Fruit fly (Drosophila melanogaster) whole organism, embryonic: ENCODE measurements around the gene c12.2.

Experiments used
- Antp ChIP-seq: fragments of 200-800 bp; sonication (Bioruptor generic); optimal IDR thresholded peaks from 3 replicates; lab custom pipeline; 2016; ENCODE audit warnings: missing biosample characterization, missing genetic modification characterization
- BEAF-32 ChIP-seq: fragments of 200-800 bp; sonication (Bioruptor generic); optimal IDR thresholded peaks from 3 replicates; lab custom pipeline; 2017; ENCODE audit warnings: missing biosample characterization, missing genetic modification characterization, mild to moderate bottlenecking, moderate library complexity, missing genetic modification reagents
- C15 ChIP-seq: fragments of 200-800 bp; sonication (Bioruptor generic); IDR thresholded peaks from 3 replicates; pipeline ENCODE4 v1.3.6; 2022; ENCODE audit warnings: missing biosample characterization, missing genetic modification characterization
- CG10209 ChIP-seq: fragments of 200-800 bp; sonication (Bioruptor generic); optimal IDR thresholded peaks from 3 replicates; lab custom pipeline; 2017; ENCODE audit warnings: missing biosample characterization, mild to moderate bottlenecking, missing genetic modification characterization, missing genetic modification reagents
- CG1024 ChIP-seq: fragments of 200-800 bp; sonication (Bioruptor generic); IDR thresholded peaks from 2 replicates; pipeline ENCODE4 v1.3.6; 2022; ENCODE audit warnings: missing biosample characterization, missing genetic modification characterization
- CG11247 ChIP-seq: fragments of 200-800 bp; sonication (Bioruptor generic); IDR thresholded peaks from 2 replicates; pipeline ENCODE4 v1.3.6; 2022; ENCODE audit warnings: missing biosample characterization, missing genetic modification characterization
- CG11723 ChIP-seq: fragments of 200-800 bp; sonication (Bioruptor generic); optimal IDR thresholded peaks from 2 replicates; lab custom pipeline; 2017; ENCODE audit warnings: missing biosample characterization, mild to moderate bottlenecking, missing genetic modification characterization
- CG12071 ChIP-seq: fragments of 200-800 bp; sonication (Bioruptor generic); optimal IDR thresholded peaks from 3 replicates; lab custom pipeline; 2018; ENCODE audit warnings: missing biosample characterization, mild to moderate bottlenecking, missing genetic modification characterization
- CG12744 ChIP-seq: fragments of 200-800 bp; sonication (Bioruptor generic); optimal IDR thresholded peaks from 2 replicates; lab custom pipeline; 2016; ENCODE audit warnings: missing biosample characterization, missing genetic modification characterization
- CG13894 ChIP-seq: fragments of 200-800 bp; sonication (Bioruptor generic); optimal IDR thresholded peaks from 3 replicates; lab custom pipeline; 2018; ENCODE audit warnings: missing biosample characterization, mild to moderate bottlenecking, missing genetic modification characterization, moderate library complexity
- CG14710 ChIP-seq: fragments of 200-800 bp; sonication (Bioruptor generic); optimal IDR thresholded peaks from 3 replicates; lab custom pipeline; 2019; ENCODE audit warnings: missing biosample characterization, mild to moderate bottlenecking, missing genetic modification characterization, moderate library complexity
- CG15073 ChIP-seq: fragments of 200-800 bp; sonication (Bioruptor generic); optimal IDR thresholded peaks from 2 replicates; lab custom pipeline; 2016; ENCODE audit warnings: missing biosample characterization, missing genetic modification characterization
- CG1647 ChIP-seq: fragments of 200-800 bp; sonication (Bioruptor generic); optimal IDR thresholded peaks from 3 replicates; lab custom pipeline; 2016; ENCODE audit warnings: missing biosample characterization, missing genetic modification characterization
- CG17612 ChIP-seq: fragments of 200-800 bp; sonication (Bioruptor generic); IDR thresholded peaks from 2 replicates; pipeline ENCODE4 v1.3.6; 2022; ENCODE audit warnings: missing biosample characterization, missing genetic modification characterization
- CG34224 ChIP-seq: fragments of 200-800 bp; sonication (Bioruptor generic); IDR thresholded peaks from 3 replicates; pipeline ENCODE4 v1.3.6; 2022; ENCODE audit warnings: missing biosample characterization, missing genetic modification characterization; ENCODE audit not compliant: partially characterized antibody
- CG3847 ChIP-seq: fragments of 200-800 bp; sonication (Bioruptor generic); IDR thresholded peaks from 2 replicates; pipeline ENCODE4 v1.3.6; 2022; ENCODE audit warnings: missing biosample characterization, missing genetic modification characterization
- CG4360 ChIP-seq: fragments of 200-800 bp; sonication (Bioruptor generic); IDR thresholded peaks from 2 replicates; pipeline ENCODE4 v1.3.6; 2022; ENCODE audit warnings: missing biosample characterization, missing genetic modification characterization
- CG4707 ChIP-seq: fragments of 200-800 bp; sonication (Bioruptor generic); optimal IDR thresholded peaks from 2 replicates; lab custom pipeline; 2018; ENCODE audit warnings: missing biosample characterization, mild to moderate bottlenecking, missing genetic modification characterization, moderate library complexity
- CG4854 ChIP-seq: fragments of 200-800 bp; sonication (Bioruptor generic); optimal IDR thresholded peaks from 2 replicates; lab custom pipeline; 2016; ENCODE audit warnings: missing biosample characterization, missing genetic modification characterization, inconsistent platforms
- CG6254 ChIP-seq: fragments of 200-800 bp; sonication (Bioruptor generic); optimal IDR thresholded peaks from 3 replicates; lab custom pipeline; 2017; ENCODE audit warnings: mild to moderate bottlenecking, missing biosample characterization, missing genetic modification reagents, missing genetic modification characterization
- CG9797 ChIP-seq: fragments of 200-800 bp; sonication (Bioruptor generic); optimal IDR thresholded peaks from 3 replicates; lab custom pipeline; 2018; ENCODE audit warnings: missing biosample characterization, mild to moderate bottlenecking, missing genetic modification characterization
- Dfd ChIP-seq, 2 experiments: fragments of >200 bp; optimal IDR thresholded peaks; 2 replicates each; lab custom pipeline; 2017; ENCODE audit warnings: missing biosample characterization in 2 of 2, missing genetic modification characterization in 2 of 2
- Fer3 ChIP-seq: fragments of 200-800 bp; sonication (Bioruptor generic); optimal IDR thresholded peaks from 2 replicates; lab custom pipeline; 2018; ENCODE audit warnings: missing biosample characterization, mild to moderate bottlenecking, missing genetic modification characterization, moderate library complexity
- GATAe ChIP-seq: fragments of 200-800 bp; sonication (Bioruptor generic); conservative IDR thresholded peaks from 2 replicates; pipeline ENCODE4 v1.3.6; 2022; ENCODE audit warnings: missing biosample characterization, missing genetic modification characterization
- HLH54F ChIP-seq: fragments of 200-800 bp; sonication (Bioruptor generic); optimal IDR thresholded peaks from 3 replicates; lab custom pipeline; 2016; ENCODE audit warnings: missing biosample characterization, missing genetic modification characterization
- Hmx ChIP-seq: fragments of 200-800 bp; sonication (Bioruptor generic); optimal IDR thresholded peaks from 2 replicates; lab custom pipeline; 2016; ENCODE audit warnings: missing biosample characterization, missing genetic modification characterization
- Mad ChIP-seq: fragments of 200-800 bp; sonication (Bioruptor generic); optimal IDR thresholded peaks from 2 replicates; lab custom pipeline; 2016; ENCODE audit warnings: missing biosample characterization, missing genetic modification characterization
- NfI ChIP-seq: fragments of 200-800 bp; sonication (Bioruptor generic); optimal IDR thresholded peaks from 3 replicates; lab custom pipeline; 2018; ENCODE audit warnings: missing biosample characterization, mild to moderate bottlenecking, missing genetic modification characterization, moderate library complexity
- Oli ChIP-seq: fragments of 200-800 bp; sonication (Bioruptor generic); optimal IDR thresholded peaks from 2 replicates; lab custom pipeline; 2018; ENCODE audit warnings: missing biosample characterization, mild to moderate bottlenecking, missing genetic modification characterization, moderate library complexity
- Ssrp ChIP-seq: fragments of 200-800 bp; sonication (Bioruptor generic); optimal IDR thresholded peaks from 2 replicates; lab custom pipeline; 2018; ENCODE audit warnings: missing biosample characterization, mild to moderate bottlenecking, missing genetic modification characterization, moderate library complexity
- Tbp ChIP-seq: fragments of >200 bp; optimal IDR thresholded peaks from 2 replicates; lab custom pipeline; 2018; ENCODE audit warnings: missing biosample characterization, missing genetic modification characterization
- Usf ChIP-seq: fragments of 200-800 bp; sonication (Bioruptor generic); optimal IDR thresholded peaks from 2 replicates; lab custom pipeline; 2017; ENCODE audit warnings: missing genotype, missing biosample characterization, missing genetic modification characterization
- ara ChIP-seq: fragments of 200-800 bp; sonication (Bioruptor generic); IDR thresholded peaks from 2 replicates; pipeline ENCODE4 v1.3.6; 2022; ENCODE audit warnings: missing biosample characterization, missing genetic modification characterization
- ash1 ChIP-seq: fragments of 200-800 bp; sonication (Bioruptor generic); optimal IDR thresholded peaks from 2 replicates; lab custom pipeline; 2018; ENCODE audit warnings: missing biosample characterization, mild to moderate bottlenecking, missing genetic modification characterization
- az2 ChIP-seq: fragments of 200-800 bp; sonication (Bioruptor generic); optimal IDR thresholded peaks from 3 replicates; lab custom pipeline; 2016; ENCODE audit warnings: missing biosample characterization, missing genetic modification characterization
- cas ChIP-seq: fragments of 200-800 bp; sonication (Bioruptor generic); IDR thresholded peaks from 2 replicates; pipeline ENCODE4 v1.3.6; 2022; ENCODE audit warnings: missing biosample characterization, missing genetic modification characterization
- esg ChIP-seq: fragments of 200-800 bp; sonication (Bioruptor generic); conservative IDR thresholded peaks from 2 replicates; pipeline ENCODE4 v1.3.6; 2022; ENCODE audit warnings: missing biosample characterization, missing genetic modification characterization
- fd102C ChIP-seq: fragments of 200-800 bp; sonication (Bioruptor generic); optimal IDR thresholded peaks from 2 replicates; lab custom pipeline; 2018; ENCODE audit warnings: missing biosample characterization, mild to moderate bottlenecking, missing genetic modification characterization, moderate library complexity
- grau ChIP-seq: fragments of 200-800 bp; optimal IDR thresholded peaks from 3 replicates; lab custom pipeline; 2019; ENCODE audit warnings: missing biosample characterization, mild to moderate bottlenecking, missing genetic modification characterization, moderate library complexity
- gsb ChIP-seq: fragments of 200-800 bp; sonication (Bioruptor generic); IDR thresholded peaks from 2 replicates; pipeline ENCODE4 v1.3.6; 2022; ENCODE audit warnings: missing biosample characterization, missing genetic modification characterization
- jigr1 ChIP-seq: fragments of 200-800 bp; sonication (Bioruptor generic); IDR thresholded peaks from 3 replicates; pipeline ENCODE4 v1.3.6; 2022; ENCODE audit warnings: missing biosample characterization, missing genetic modification characterization
- ken ChIP-seq: fragments of 200-800 bp; sonication (Bioruptor generic); IDR thresholded peaks from 3 replicates; pipeline ENCODE4 v1.3.6; 2022; ENCODE audit warnings: missing biosample characterization, missing genetic modification characterization
- lola ChIP-seq, 3 experiments: fragments of >200 bp in 2 of 3; fragments of 200-800 bp in 1 of 3; sonication (Bioruptor generic) in 1 of 3; optimal IDR thresholded peaks; 2 replicates each; lab custom pipeline; 2017 to 2019; ENCODE audit warnings: missing biosample characterization in 3 of 3, missing genetic modification characterization in 3 of 3, mild to moderate bottlenecking in 1 of 3, moderate library complexity in 1 of 3
- ranshi ChIP-seq: fragments of 200-800 bp; sonication (Bioruptor generic); IDR thresholded peaks from 2 replicates; pipeline ENCODE4 v1.3.6; 2022; ENCODE audit warnings: missing biosample characterization, missing genetic modification characterization
- salm ChIP-seq: fragments of 200-800 bp; sonication (Bioruptor generic); optimal IDR thresholded peaks from 2 replicates; lab custom pipeline; 2018; ENCODE audit warnings: missing biosample characterization, mild to moderate bottlenecking, missing genetic modification characterization
- sd ChIP-seq: fragments of 200-800 bp; sonication (Bioruptor generic); optimal IDR thresholded peaks from 3 replicates; lab custom pipeline; 2018; ENCODE audit warnings: missing biosample characterization, mild to moderate bottlenecking, missing genetic modification characterization, moderate library complexity
- sens-2 ChIP-seq: fragments of 200-800 bp; sonication (Bioruptor generic); IDR thresholded peaks from 2 replicates; pipeline ENCODE4 v1.3.6; 2022; ENCODE audit warnings: missing biosample characterization, missing genetic modification characterization
- sob ChIP-seq: fragments of 200-800 bp; sonication (Bioruptor generic); IDR thresholded peaks from 2 replicates; pipeline ENCODE4 v1.3.6; 2022; ENCODE audit warnings: missing biosample characterization, missing genetic modification characterization
- stwl ChIP-seq: fragments of 200-800 bp; sonication (Bioruptor generic); optimal IDR thresholded peaks from 3 replicates; lab custom pipeline; 2018; ENCODE audit warnings: missing biosample characterization, mild to moderate bottlenecking, missing genetic modification characterization, moderate library complexity
- tll ChIP-seq, 2 experiments: fragments of 200-800 bp in 1 of 2; fragments of >200 bp in 1 of 2; sonication (Bioruptor generic) in 1 of 2; optimal IDR thresholded peaks; 2 replicates each; lab custom pipeline; 2017 to 2019; ENCODE audit warnings: missing biosample characterization in 2 of 2, missing genetic modification characterization in 2 of 2, mild to moderate bottlenecking in 1 of 2, moderate library complexity in 1 of 2
- toy ChIP-seq: fragments of 200-800 bp; sonication (Bioruptor generic); IDR thresholded peaks from 2 replicates; pipeline ENCODE4 v1.3.6; 2022; ENCODE audit warnings: missing biosample characterization, missing genetic modification characterization

c12.2 gene

DNA sequence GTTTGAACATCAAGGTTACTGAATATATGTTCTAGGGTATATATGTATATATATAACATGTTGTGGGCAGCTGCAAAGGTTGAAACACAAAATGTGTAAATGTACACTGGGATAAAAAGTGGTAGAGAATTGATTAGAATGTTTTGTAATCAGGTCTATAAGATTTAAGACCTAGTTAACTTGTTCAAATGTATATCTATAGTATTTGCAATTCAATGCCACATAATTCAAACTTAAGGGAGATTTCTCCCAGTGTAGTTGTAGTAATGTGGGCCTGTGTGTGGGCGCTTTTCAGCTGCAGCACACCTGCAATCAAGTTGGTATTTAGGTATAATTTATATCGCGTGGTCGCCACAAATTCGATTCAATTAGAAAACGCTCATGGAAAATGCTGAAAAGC is 30.1 kb downstream of the c12.2 start (continued):
- TF ChIP-seq CG4360 (GFP tag; lab: Robert Waterston, UW), result no peak
- TF ChIP-seq az2 (GFP tag; lab: Kevin White, UChicago), result peak; percentile 60
- TF ChIP-seq ken (GFP tag; lab: Robert Waterston, UW), result peak; percentile 61; the same call in 1 of the 3 replicates
- TF ChIP-seq sob (GFP tag; lab: Robert Waterston, UW), result no peak
- TF ChIP-seq CG12744 (GFP tag; lab: Kevin White, UChicago), result peak; percentile 38
- 0 out of 2 replicates have a peak, but pooled peaks have one; percentile 21 for TF ChIP-seq esg (GFP tag; lab: Robert Waterston, UW)
- no peak for TF ChIP-seq cas (GFP tag; lab: Robert Waterston, UW)
- no peak for TF ChIP-seq CG9797 (GFP tag; lab: Kevin White, UChicago)
- no peak for TF ChIP-seq GATAe
- no peak for TF ChIP-seq lola (GFP tag; optimal IDR thresholded peaks at IDR 0.05; lab: Kevin White, UChicago)
- TF ChIP-seq CG11723 (GFP tag; lab: Kevin White, UChicago), result peak; percentile 3
- no peak for TF ChIP-seq CG4854 (GFP tag; lab: Kevin White, UChicago)
- TF ChIP-seq CG12071, result peak; percentile 43
- peak; percentile 37 for TF ChIP-seq NfI
- TF ChIP-seq salm (tag; lab: Kevin White, UChicago), result no peak
- no peak for TF ChIP-seq gsb
- TF ChIP-seq CG17612 (GFP tag; lab: Robert Waterston, UW), result no peak
- no peak for TF ChIP-seq toy (GFP tag; lab: Robert Waterston, UW)
- TF ChIP-seq Fer3 (tag; lab: Kevin White, UChicago), result peak; percentile 58
- TF ChIP-seq Oli (tag; lab: Kevin White, UChicago), result peak; percentile 65
- TF ChIP-seq ash1 (GFP tag; lab: Kevin White, UChicago), result no peak
- TF ChIP-seq CG6254 (GFP tag; lab: Kevin White, UChicago), result peak; percentile 20
- TF ChIP-seq Mad (GFP tag; lab: Kevin White, UChicago), result no peak
- no peak for TF ChIP-seq Dfd (GFP tag; optimal IDR thresholded peaks at IDR 0.05; lab: Kevin White, UChicago)
- peak; percentile 53 for TF ChIP-seq CG10209 (GFP tag; lab: Kevin White, UChicago)
- TF ChIP-seq CG1024 (GFP tag; lab: Robert Waterston, UW), result 0 out of 2 replicates have a peak, but pooled peaks have one; percentile 24
- peak; percentile 9 for TF ChIP-seq HLH54F (GFP tag; lab: Kevin White, UChicago)
- TF ChIP-seq fd102C (GFP tag; lab: Kevin White, UChicago), result no peak
- no peak for TF ChIP-seq CG4707 (GFP tag; lab: Kevin White, UChicago)
- peak; percentile 38; the same call in 1 of the 2 replicates for TF ChIP-seq ara
- TF ChIP-seq CG3847 (GFP tag; lab: Robert Waterston, UW), result 0 out of 2 replicates have a peak, but pooled peaks have one; percentile 13
- peak; percentile 60 for TF ChIP-seq grau (tag; lab: Kevin White, UChicago)
- TF ChIP-seq Hmx (GFP tag; lab: Kevin White, UChicago), result no peak
- TF ChIP-seq jigr1, result no peak
- no peak for TF ChIP-seq CG13894 (tag; lab: Kevin White, UChicago)
- no peak for TF ChIP-seq Tbp (GFP tag; lab: Kevin White, UChicago)
- TF ChIP-seq sd (tag; lab: Kevin White, UChicago), result no peak
- peak; percentile 36 for TF ChIP-seq Antp (GFP tag; lab: Kevin White, UChicago)
- peak; percentile 31 for TF ChIP-seq CG14710 (tag; lab: Kevin White, UChicago)
- TF ChIP-seq stwl (tag; lab: Kevin White, UChicago), result no peak
- TF ChIP-seq CG1647, result no peak
- no peak for TF ChIP-seq CG34224 (GFP tag; lab: Robert Waterston, UW)
- no peak for TF ChIP-seq CG15073 (GFP tag; lab: Kevin White, UChicago)
- TF ChIP-seq Usf (GFP tag; lab: Kevin White, UChicago), result no peak
- peak; percentile 47; the same call in 1 of the 2 replicates for TF ChIP-seq CG11247
- peak; percentile 49 for TF ChIP-seq Ssrp (tag; lab: Kevin White, UChicago)
- no peak for TF ChIP-seq sens-2 (GFP tag; lab: Robert Waterston, UW)
- no peak for TF ChIP-seq BEAF-32 (GFP tag; lab: Kevin White, UChicago)
- no peak for TF ChIP-seq C15 (GFP tag; lab: Robert Waterston, UW)
- TF ChIP-seq ranshi (GFP tag; lab: Robert Waterston, UW), result 0 out of 2 replicates have a peak, but pooled peaks have one; percentile 27
- TF ChIP-seq tll (GFP tag; optimal IDR thresholded peaks at IDR 0.05; lab: Kevin White, UChicago), result no peak
